Worm (Caenorhabditis elegans) whole organism, L4 larva: ENCODE measurements around the gene nlp-47.
A peak's percentile ranks its signal among the peaks of the same experiment; 100 is the strongest.
"Not testable (repeated sequence)": the region's sequence is repeated elsewhere in the genome, so short reads cannot be mapped to it uniquely, and the experiment has no call there.

Experiments used
- F10B5.3 ChIP-seq: sonication (generic microtip); optimal IDR thresholded peaks from 2 replicates; lab custom pipeline; 2016; ENCODE audit warnings: mild to moderate bottlenecking, missing genetic modification characterization, missing compliant biosample characterization
- T20F7.1 ChIP-seq: fragments of 200-800 bp; sonication (Bioruptor generic); optimal IDR thresholded peaks from 2 replicates; lab custom pipeline; 2018; ENCODE audit warnings: mild to moderate bottlenecking, missing genetic modification characterization, missing compliant biosample characterization
- T26A8.4 ChIP-seq: fragments of 200-800 bp; sonication (Bioruptor generic); IDR thresholded peaks from 2 replicates; pipeline ENCODE4 v1.3.6; 2022; ENCODE audit warnings: missing genetic modification characterization, missing compliant biosample characterization
- ama-1 ChIP-seq: fragments of 150-350 bp; optimal IDR thresholded peaks from 2 replicates; lab custom pipeline; 2014; ENCODE audit warnings: inconsistent platforms, mixed read lengths
- attf-4 ChIP-seq: sonication (generic microtip); optimal IDR thresholded peaks from 3 replicates; lab custom pipeline; 2017; ENCODE audit warnings: missing biosample characterization, missing genetic modification characterization
- ceh-20 ChIP-seq: fragments of 200-800 bp; sonication (Bioruptor generic); IDR thresholded peaks from 2 replicates; pipeline ENCODE4 v1.3.6; 2022; ENCODE audit warnings: missing genetic modification reagents, missing genetic modification characterization, missing compliant biosample characterization
- ceh-28 ChIP-seq: fragments of 150-350 bp; optimal IDR thresholded peaks from 2 replicates; lab custom pipeline; 2014; ENCODE audit warnings: missing biosample characterization, missing genetic modification reagents, missing genetic modification characterization
- ceh-82 ChIP-seq: sonication (generic microtip); optimal IDR thresholded peaks from 2 replicates; lab custom pipeline; 2017; ENCODE audit warnings: missing biosample characterization, missing genetic modification characterization
- daf-8 ChIP-seq: fragments of 200-800 bp; sonication (Bioruptor generic); IDR thresholded peaks from 2 replicates; pipeline ENCODE4 v1.3.6; 2022; ENCODE audit warnings: missing genetic modification characterization, missing compliant biosample characterization
- dmd-9 ChIP-seq: fragments of 200-800 bp; sonication (Bioruptor generic); IDR thresholded peaks from 2 replicates; pipeline ENCODE4 v1.3.6; 2022; ENCODE audit warnings: missing genetic modification reagents, missing genetic modification characterization, missing compliant biosample characterization
- dve-1 ChIP-seq: sonication (generic microtip); optimal IDR thresholded peaks from 2 replicates; lab custom pipeline; 2017; ENCODE audit warnings: antibody characterized with exemption, mild to moderate bottlenecking, missing genetic modification characterization, missing compliant biosample characterization; ENCODE audit not compliant: insufficient read depth
- fkh-10 ChIP-seq: fragments of 150-350 bp; optimal IDR thresholded peaks from 2 replicates; lab custom pipeline; 2014; ENCODE audit warnings: missing biosample characterization, missing genetic modification reagents, missing genetic modification characterization
- fos-1 ChIP-seq: fragments of 150-350 bp; optimal IDR thresholded peaks from 2 replicates; lab custom pipeline; 2014; ENCODE audit warnings: missing biosample characterization, missing genetic modification characterization
- jun-1 ChIP-seq: fragments of 150-350 bp; optimal IDR thresholded peaks from 2 replicates; lab custom pipeline; 2014; ENCODE audit warnings: missing biosample characterization, missing genetic modification reagents, missing genetic modification characterization
- lin-29 ChIP-seq: fragments of 200-800 bp; sonication (Bioruptor generic); IDR thresholded peaks from 2 replicates; pipeline ENCODE4 v1.3.6; 2022; ENCODE audit warnings: missing genetic modification reagents, missing genetic modification characterization, missing compliant biosample characterization
- lin-38 ChIP-seq: fragments of 200-800 bp; sonication (Bioruptor generic); IDR thresholded peaks from 2 replicates; pipeline ENCODE4 v1.3.6; 2022; ENCODE audit warnings: missing genetic modification reagents, missing genetic modification characterization, missing compliant biosample characterization
- lin-39 ChIP-seq: fragments of 150-350 bp; optimal IDR thresholded peaks from 2 replicates; lab custom pipeline; 2014; ENCODE audit warnings: missing biosample characterization, missing genetic modification reagents, missing genetic modification characterization
- lir-3 ChIP-seq: sonication (generic microtip); optimal IDR thresholded peaks from 2 replicates; lab custom pipeline; 2016; ENCODE audit warnings: mild to moderate bottlenecking, missing genetic modification characterization, missing compliant biosample characterization
- mdl-1 ChIP-seq, 2 experiments: fragments of 150-350 bp in 1 of 2; sonication (generic microtip) in 1 of 2; optimal IDR thresholded peaks; 2 replicates each; lab custom pipeline; 2014 to 2017; ENCODE audit warnings: missing biosample characterization in 2 of 2, missing genetic modification characterization in 2 of 2
- mdt-29 ChIP-seq: fragments of 200-800 bp; sonication (Bioruptor generic); IDR thresholded peaks from 2 replicates; pipeline ENCODE4 v1.3.6; 2022; ENCODE audit warnings: missing genetic modification reagents, missing genetic modification characterization, missing compliant biosample characterization
- nhr-10 ChIP-seq: fragments of 150-350 bp; optimal IDR thresholded peaks from 2 replicates; lab custom pipeline; 2014; ENCODE audit warnings: missing biosample characterization, missing genetic modification characterization
- nhr-11 ChIP-seq: fragments of 150-350 bp; optimal IDR thresholded peaks from 2 replicates; lab custom pipeline; 2014; ENCODE audit warnings: missing biosample characterization, missing genetic modification characterization
- nhr-25 ChIP-seq: sonication (generic microtip); optimal IDR thresholded peaks from 2 replicates; lab custom pipeline; 2017; ENCODE audit warnings: missing genetic modification characterization, mild to moderate bottlenecking, missing compliant biosample characterization, antibody characterized with exemption, moderate library complexity, borderline replicate concordance; ENCODE audit not compliant: insufficient read depth
- nhr-42 ChIP-seq: fragments of 200-800 bp; sonication (Bioruptor generic); IDR thresholded peaks from 2 replicates; pipeline ENCODE4 v1.3.6; 2022; ENCODE audit warnings: missing genetic modification characterization, missing compliant biosample characterization
- nhr-76 ChIP-seq: fragments of 150-350 bp; optimal IDR thresholded peaks from 2 replicates; lab custom pipeline; 2014; ENCODE audit warnings: missing biosample characterization, missing genetic modification characterization
- php-3 ChIP-seq: fragments of 200-800 bp; sonication (Bioruptor generic); IDR thresholded peaks from 2 replicates; pipeline ENCODE4 v1.3.6; 2022; ENCODE audit warnings: missing genetic modification reagents, missing genetic modification characterization, missing compliant biosample characterization
- snpc-1.2 ChIP-seq: fragments of 200-800 bp; sonication (Bioruptor generic); IDR thresholded peaks from 2 replicates; pipeline ENCODE4 v1.3.6; 2022; ENCODE audit warnings: missing genetic modification reagents, missing genetic modification characterization, missing compliant biosample characterization
- tag-97 ChIP-seq: fragments of 200-800 bp; sonication (Bioruptor generic); IDR thresholded peaks from 2 replicates; pipeline ENCODE4 v1.3.6; 2022; ENCODE audit warnings: missing genetic modification characterization, missing compliant biosample characterization
- unc-130 ChIP-seq: sonication (generic microtip); optimal IDR thresholded peaks from 2 replicates; lab custom pipeline; 2016; ENCODE audit warnings: missing genetic modification reagents, missing genetic modification characterization, missing compliant biosample characterization
- unc-62 ChIP-seq, 3 experiments: fragments of 150-350 bp in 1 of 3; sonication (generic microtip); optimal IDR thresholded peaks in 2 of 3; peaks in 1 of 3; 1 replicate in 1 of 3; 2 replicates in 2 of 3; lab custom pipeline; 2014 to 2017; ENCODE audit warnings: missing biosample characterization in 3 of 3, missing genetic modification characterization in 3 of 3, missing genetic modification reagents in 3 of 3, missing genotype in 1 of 3
- zfp-3 ChIP-seq: fragments of 200-800 bp; sonication (Bioruptor generic); conservative IDR thresholded peaks from 2 replicates; pipeline ENCODE4 v1.3.6; 2022; ENCODE audit warnings: missing genetic modification reagents, missing genetic modification characterization, missing compliant biosample characterization

Gene nlp-47

ce11 chrIV:5290547-5290946 lies at the start of gene nlp-47:
Gene nlp-47 (plus strand): TSS chrIV:5290847.
- TF ChIP-seq lin-29 (GFP tag; lab: Robert Waterston, UW): no peak
- TF ChIP-seq F10B5.3: no peak
- TF ChIP-seq ceh-28 (tag; lab: Kevin White, UChicago): no peak
- TF ChIP-seq ama-1 (lab: Kevin White, UChicago): no peak
- no peak for TF ChIP-seq nhr-42 (GFP tag; lab: Robert Waterston, UW)
- TF ChIP-seq fkh-10: no peak
- no peak for TF ChIP-seq nhr-25
- TF ChIP-seq nhr-11 (tag; lab: Kevin White, UChicago): no peak
- no peak for TF ChIP-seq fos-1
- TF ChIP-seq nhr-10: no peak
- no peak for TF ChIP-seq tag-97 (GFP tag; lab: Robert Waterston, UW)
- no peak for TF ChIP-seq jun-1
- no peak for TF ChIP-seq unc-130 (GFP tag; lab: Kevin White, UChicago)
- no peak for TF ChIP-seq nhr-76 (tag; lab: Kevin White, UChicago)
- no peak for TF ChIP-seq ceh-82 (tag; lab: Kevin White, UChicago)
- no peak for TF ChIP-seq zfp-3 (GFP tag; lab: Robert Waterston, UW)
- TF ChIP-seq lin-39 (tag; lab: Kevin White, UChicago): no peak
- TF ChIP-seq lir-3 (tag; lab: Kevin White, UChicago): no peak
- TF ChIP-seq daf-8: no peak

ce11 chrIV:5254678-5255077 lies 36.0 kb upstream of the nlp-47 start, which contains the start of gene F36H12.10:
Gene F36H12.10 (minus strand): TSS chrIV:5254778.
- TF ChIP-seq mdl-1 (tag; optimal IDR thresholded peaks at IDR 0.05; lab: Kevin White, UChicago); ceh-20 (GFP tag; lab: Robert Waterston, UW); php-3 (GFP tag; lab: Robert Waterston, UW): not testable (repeated sequence)

ce11 chrIV:5256731-5257130 lies 33.9 kb upstream of the nlp-47 start, which contains the start of gene F36H12.9:
Gene F36H12.9 (plus strand): TSS chrIV:5257031.
- not testable (repeated sequence) for TF ChIP-seq daf-8; T20F7.1 (GFP tag; lab: Kevin White, UChicago); attf-4

- not testable (repeated sequence) for TF ChIP-seq lin-38; dmd-9 (GFP tag; lab: Robert Waterston, UW); T20F7.1 (GFP tag; lab: Kevin White, UChicago)
These were observed 32.3 kb upstream of the nlp-47 start, which contains the start of gene ttbk-2.1 for ce11 chrIV:5258385-5258784. Gene ttbk-2.1 (plus strand): TSS chrIV:5258685.

ce11 chrIV:5260289-5260688 lies 30.4 kb upstream of the nlp-47 start, which contains the start of gene msp-19:
Gene msp-19 (plus strand): TSS chrIV:5260589.
- TF ChIP-seq dve-1 (tag; lab: Kevin White, UChicago); nhr-25; mdl-1 (tag; optimal IDR thresholded peaks at IDR 0.05; lab: Kevin White, UChicago): not testable (repeated sequence)

- TF ChIP-seq lin-38 (peak; percentile 39; the same call in 1 of the 2 replicates), unc-62 (GFP tag; optimal IDR thresholded peaks at IDR 0.05 in 1 of 2; lab: Kevin White, UChicago) (peak in 1 of 2 experiments; percentile 57), php-3 (GFP tag; lab: Robert Waterston, UW) (0 out of 2 replicates have a peak, but pooled peaks have one; percentile 30), snpc-1.2 (GFP tag; lab: Robert Waterston, UW) (peak; percentile 98), T26A8.4 (GFP tag; lab: Robert Waterston, UW) (peak; percentile 65), mdt-29 (GFP tag; lab: Robert Waterston, UW) (0 out of 2 replicates have a peak, but pooled peaks have one; percentile 32)
- not testable (repeated sequence) for TF ChIP-seq unc-62 (tag; optimal IDR thresholded peaks at IDR 0.05; lab: Kevin White, UChicago)
- TF ChIP-seq, all 104 proteins: peak for 6; not testable (repeated sequence) for 98
These were observed 28.9 kb upstream of the nlp-47 start for ce11 chrIV:5261786-5262185.
